Worm (Caenorhabditis elegans) whole organism, young adult: ENCODE results near the gene klp-6.
"Not testable (repeated sequence)": the region's sequence is repeated elsewhere in the genome, so short reads cannot be mapped to it uniquely, and the experiment has no call there.

Source experiments
- B0035.1 ChIP-seq: sonication (generic microtip); optimal IDR thresholded peaks from 2 replicates; lab custom pipeline; 2016; ENCODE audit warnings: missing genetic modification characterization, mild to moderate bottlenecking, missing compliant biosample characterization, missing genotype, missing genetic modification reagents
- C06A6.2 ChIP-seq: fragments of 200-800 bp; sonication (Bioruptor generic); conservative IDR thresholded peaks from 2 replicates; pipeline ENCODE4 v1.3.6; 2022; ENCODE audit warnings: missing genetic modification characterization, missing compliant biosample characterization
- F22D6.2 ChIP-seq: sonication (generic microtip); optimal IDR thresholded peaks from 2 replicates; lab custom pipeline; 2016; ENCODE audit warnings: mild to moderate bottlenecking, missing genetic modification characterization, missing compliant biosample characterization
- F52B5.7 ChIP-seq: sonication (generic microtip); optimal IDR thresholded peaks from 2 replicates; lab custom pipeline; 2016; ENCODE audit warnings: mild to moderate bottlenecking, missing genetic modification characterization, missing compliant biosample characterization
- F57C9.4 ChIP-seq: sonication (generic microtip); optimal IDR thresholded peaks from 2 replicates; lab custom pipeline; 2017; ENCODE audit warnings: mild to moderate bottlenecking, missing genetic modification characterization, missing compliant biosample characterization
- K12H6.12 ChIP-seq: fragments of 200-800 bp; sonication (Bioruptor generic); optimal IDR thresholded peaks from 2 replicates; lab custom pipeline; 2018; ENCODE audit warnings: mild to moderate bottlenecking, missing genetic modification characterization, missing compliant biosample characterization
- ZK185.1 ChIP-seq: sonication (generic microtip); optimal IDR thresholded peaks from 2 replicates; lab custom pipeline; 2016; ENCODE audit warnings: mild to moderate bottlenecking, missing genetic modification characterization, missing compliant biosample characterization; ENCODE audit not compliant: poor library complexity, severe bottlenecking
- akir-1 ChIP-seq: fragments of 200-800 bp; sonication (Bioruptor generic); optimal IDR thresholded peaks from 2 replicates; lab custom pipeline; 2018; ENCODE audit warnings: mild to moderate bottlenecking, missing genetic modification characterization, moderate library complexity, missing compliant biosample characterization
- aptf-2 ChIP-seq: fragments of 200-800 bp; sonication (Bioruptor generic); conservative IDR thresholded peaks from 2 replicates; pipeline ENCODE4 v1.3.6; 2022; ENCODE audit warnings: missing genetic modification reagents, missing genetic modification characterization, missing compliant biosample characterization
- aptf-3 ChIP-seq: fragments of 200-800 bp; sonication (Bioruptor generic); IDR thresholded peaks from 2 replicates; pipeline ENCODE4 v1.3.6; 2022; ENCODE audit warnings: missing genetic modification characterization, missing compliant biosample characterization
- atf-7 ChIP-seq: sonication (generic microtip); optimal IDR thresholded peaks from 2 replicates; lab custom pipeline; 2017; ENCODE audit warnings: mild to moderate bottlenecking, missing genetic modification characterization, missing compliant biosample characterization
- athp-1 ChIP-seq: sonication (generic microtip); optimal IDR thresholded peaks from 2 replicates; lab custom pipeline; 2017; ENCODE audit warnings: mild to moderate bottlenecking, missing genetic modification characterization, missing compliant biosample characterization
- attf-5 ChIP-seq: fragments of 200-800 bp; sonication (Bioruptor generic); optimal IDR thresholded peaks from 2 replicates; lab custom pipeline; 2018; ENCODE audit warnings: mild to moderate bottlenecking, missing genetic modification characterization, missing compliant biosample characterization
- attf-6 ChIP-seq: fragments of 200-800 bp; sonication (Bioruptor generic); IDR thresholded peaks from 2 replicates; pipeline ENCODE4 v1.3.6; 2022; ENCODE audit warnings: missing genetic modification reagents, missing genetic modification characterization, missing compliant biosample characterization
- cebp-1 ChIP-seq, 2 experiments: fragments of 200-800 bp in 1 of 2; sonication (Bioruptor generic) in 1 of 2; sonication (generic microtip) in 1 of 2; IDR thresholded peaks in 1 of 2; optimal IDR thresholded peaks in 1 of 2; 2 replicates each; pipeline versions ENCODE4 v1.3.6 to Lab custom; 2017 to 2022; ENCODE audit warnings: missing compliant biosample characterization in 2 of 2, missing genetic modification characterization in 2 of 2, mild to moderate bottlenecking in 1 of 2, missing genetic modification reagents in 1 of 2, moderate library complexity in 1 of 2
- chd-7 ChIP-seq: sonication (generic microtip); optimal IDR thresholded peaks from 2 replicates; lab custom pipeline; 2016; ENCODE audit warnings: mild to moderate bottlenecking, missing genetic modification characterization, moderate library complexity, missing compliant biosample characterization
- die-1 ChIP-seq: sonication (generic microtip); optimal IDR thresholded peaks from 2 replicates; lab custom pipeline; 2016; ENCODE audit warnings: missing genotype, mild to moderate bottlenecking, missing genetic modification characterization, missing compliant biosample characterization
- ets-4 ChIP-seq: fragments of 200-800 bp; sonication (Bioruptor generic); optimal IDR thresholded peaks from 2 replicates; lab custom pipeline; 2018; ENCODE audit warnings: mild to moderate bottlenecking, missing genetic modification characterization, missing compliant biosample characterization
- him-1 ChIP-seq: sonication (generic microtip); optimal IDR thresholded peaks from 2 replicates; lab custom pipeline; 2016; ENCODE audit warnings: missing genotype, missing genetic modification reagents, missing genetic modification characterization, missing compliant biosample characterization
- hlh-12 ChIP-seq: sonication (generic microtip); optimal IDR thresholded peaks from 2 replicates; lab custom pipeline; 2016; ENCODE audit warnings: missing genetic modification characterization, missing compliant biosample characterization
- hmg-1.2 ChIP-seq: fragments of 200-800 bp; sonication (Bioruptor generic); IDR thresholded peaks from 2 replicates; pipeline ENCODE4 v1.3.6; 2022; ENCODE audit warnings: missing genetic modification reagents, missing genetic modification characterization, missing compliant biosample characterization
- hmg-20 ChIP-seq: fragments of 200-800 bp; sonication (Bioruptor generic); IDR thresholded peaks from 2 replicates; pipeline ENCODE4 v1.3.6; 2022; ENCODE audit warnings: missing genetic modification reagents, missing genetic modification characterization, missing compliant biosample characterization
- let-607 ChIP-seq, 2 experiments: fragments of 200-800 bp in 1 of 2; sonication (Bioruptor generic) in 1 of 2; sonication (generic microtip) in 1 of 2; optimal IDR thresholded peaks; 2 replicates each; lab custom pipeline; 2016 to 2018; ENCODE audit warnings: mild to moderate bottlenecking in 2 of 2, missing compliant biosample characterization in 2 of 2, missing genetic modification characterization in 2 of 2, moderate library complexity in 2 of 2, missing genotype in 1 of 2
- lin-26 ChIP-seq: fragments of 200-800 bp; sonication (Bioruptor generic); IDR thresholded peaks from 2 replicates; pipeline ENCODE4 v1.3.6; 2022; ENCODE audit warnings: missing genetic modification reagents, missing genetic modification characterization, missing compliant biosample characterization
- lin-35 ChIP-seq, 3 experiments: fragments of 150-350 bp in 2 of 3; sonication (generic microtip) in 1 of 3; optimal IDR thresholded peaks; 2 replicates each; lab custom pipeline; 2014 to 2018; ENCODE audit warnings: missing biosample characterization in 3 of 3, missing genetic modification characterization in 3 of 3, missing genetic modification reagents in 3 of 3
- lsl-1 ChIP-seq: fragments of 200-800 bp; sonication (Bioruptor generic); optimal IDR thresholded peaks from 2 replicates; lab custom pipeline; 2018; ENCODE audit warnings: mild to moderate bottlenecking, missing genetic modification characterization, moderate library complexity, missing compliant biosample characterization
- lsy-27 ChIP-seq: sonication (generic microtip); optimal IDR thresholded peaks from 2 replicates; lab custom pipeline; 2017; ENCODE audit warnings: missing genetic modification characterization, mild to moderate bottlenecking, missing compliant biosample characterization, antibody characterized with exemption, missing genotype, borderline replicate concordance; ENCODE audit not compliant: insufficient read depth
- madf-10 ChIP-seq: sonication (generic microtip); optimal IDR thresholded peaks from 2 replicates; lab custom pipeline; 2016; ENCODE audit warnings: mild to moderate bottlenecking, missing genetic modification characterization, missing compliant biosample characterization
- madf-8 ChIP-seq: fragments of 200-800 bp; sonication (Bioruptor generic); conservative IDR thresholded peaks from 2 replicates; pipeline ENCODE4 v1.3.6; 2022; ENCODE audit warnings: missing genetic modification reagents, missing genetic modification characterization, missing compliant biosample characterization
- nhr-80 ChIP-seq: sonication (generic microtip); optimal IDR thresholded peaks from 2 replicates; lab custom pipeline; 2016; ENCODE audit warnings: missing genetic modification characterization, missing compliant biosample characterization
- pbrm-1 ChIP-seq: fragments of 200-800 bp; sonication (Bioruptor generic); IDR thresholded peaks from 2 replicates; pipeline ENCODE4 v1.3.6; 2022; ENCODE audit warnings: missing genetic modification reagents, missing genetic modification characterization, missing compliant biosample characterization
- rcor-1 ChIP-seq: fragments of 200-800 bp; sonication (Bioruptor generic); IDR thresholded peaks from 2 replicates; pipeline ENCODE4 v1.3.6; 2022; ENCODE audit warnings: missing genetic modification reagents, missing genetic modification characterization, missing compliant biosample characterization
- sea-2 ChIP-seq: fragments of 200-800 bp; sonication (Bioruptor generic); IDR thresholded peaks from 2 replicates; pipeline ENCODE4 v1.3.6; 2022; ENCODE audit warnings: missing genetic modification characterization, missing compliant biosample characterization
- snpc-4 ChIP-seq, 5 experiments: fragments of 150-350 bp in 1 of 5; sonication (generic microtip) in 4 of 5; optimal IDR thresholded peaks; 2 replicates each; lab custom pipeline; 2014 to 2018; ENCODE audit warnings: missing genetic modification characterization in 5 of 5, missing biosample characterization in 3 of 5, antibody characterized with exemption in 2 of 5, mild to moderate bottlenecking in 2 of 5, missing compliant biosample characterization in 2 of 5, missing genotype in 2 of 5, moderate library complexity in 2 of 5, missing genetic modification reagents in 1 of 5
- sptf-2 ChIP-seq: fragments of 200-800 bp; sonication (Bioruptor generic); optimal IDR thresholded peaks from 2 replicates; lab custom pipeline; 2018; ENCODE audit warnings: mild to moderate bottlenecking, missing genetic modification characterization, missing compliant biosample characterization
- tbp1 ChIP-seq: fragments of 200-800 bp; sonication (Bioruptor generic); optimal IDR thresholded peaks from 2 replicates; lab custom pipeline; 2018; ENCODE audit warnings: mild to moderate bottlenecking, missing genetic modification characterization, missing compliant biosample characterization
- zfh-2 ChIP-seq: fragments of 200-800 bp; sonication (Bioruptor generic); conservative IDR thresholded peaks from 2 replicates; pipeline ENCODE4 v1.3.6; 2022; ENCODE audit warnings: missing genetic modification reagents, missing genetic modification characterization, missing compliant biosample characterization
- ztf-18 ChIP-seq: sonication (generic microtip); optimal IDR thresholded peaks from 2 replicates; lab custom pipeline; 2016; ENCODE audit warnings: missing genotype, mild to moderate bottlenecking, missing genetic modification characterization, missing compliant biosample characterization
- ztf-25 ChIP-seq: fragments of 200-800 bp; sonication (Bioruptor generic); IDR thresholded peaks from 2 replicates; pipeline ENCODE4 v1.3.6; 2022; ENCODE audit warnings: missing genetic modification reagents, missing genetic modification characterization, missing compliant biosample characterization
- ztf-26 ChIP-seq: sonication (generic microtip); optimal IDR thresholded peaks from 2 replicates; lab custom pipeline; 2017; ENCODE audit warnings: missing genetic modification characterization, missing compliant biosample characterization
- ztf-6 ChIP-seq: fragments of 200-800 bp; sonication (Bioruptor generic); IDR thresholded peaks from 2 replicates; pipeline ENCODE4 v1.3.6; 2022; ENCODE audit warnings: missing genetic modification reagents, missing genetic modification characterization, missing compliant biosample characterization

The klp-6 gene

ce11 chrIII:5026366-5026765, 4.4 kb upstream of the klp-6 start:
- TF ChIP-seq B0035.1 (tag; lab: Kevin White, UChicago) (no peak), cebp-1 (GFP tag; IDR thresholded peaks at IDR 0.05; lab: Robert Waterston, UW) (no peak), cebp-1 (tag; optimal IDR thresholded peaks at IDR 0.05; lab: Kevin White, UChicago) (peak; percentile 64)

ce11 chrIII:5027219-5027618, 3.5 kb upstream of the klp-6 start:
- TF ChIP-seq lin-35 (GFP tag; optimal IDR thresholded peaks at IDR 0.05; lab: Kevin White, UChicago) = no peak
- TF ChIP-seq hmg-20 = 0 out of 2 replicates have a peak, but pooled peaks have one; percentile 14
- TF ChIP-seq atf-7 (tag; lab: Kevin White, UChicago) = peak; percentile 22
- TF ChIP-seq hmg-1.2 (GFP tag; lab: Robert Waterston, UW) = 0 out of 2 replicates have a peak, but pooled peaks have one; percentile 3
- no peak for TF ChIP-seq sptf-2 (GFP tag; lab: Kevin White, UChicago)

- TF ChIP-seq F52B5.7 (tag; lab: Kevin White, UChicago) (peak; percentile 83), him-1 (tag; lab: Kevin White, UChicago) (peak; percentile 55), pbrm-1 (GFP tag; lab: Robert Waterston, UW) (peak; percentile 87), ets-4 (GFP tag; lab: Kevin White, UChicago) (peak; percentile 55), lin-26 (GFP tag; lab: Robert Waterston, UW) (peak; percentile 91), madf-10 (tag; lab: Kevin White, UChicago) (peak; percentile 71), ztf-26 (peak; percentile 78), aptf-3 (GFP tag; lab: Robert Waterston, UW) (peak; percentile 79; the same call in 1 of the 2 replicates), hlh-12 (peak; percentile 8), ztf-6 (GFP tag; lab: Robert Waterston, UW) (peak; percentile 23; the same call in 1 of the 2 replicates), ztf-18 (tag; lab: Kevin White, UChicago) (peak; percentile 87), nhr-80 (tag; lab: Kevin White, UChicago) (peak; percentile 89), attf-5 (GFP tag; lab: Kevin White, UChicago) (peak; percentile 71), ZK185.1 (peak; percentile 84), cebp-1 (GFP tag; IDR thresholded peaks at IDR 0.05; lab: Robert Waterston, UW) (0 out of 2 replicates have a peak, but pooled peaks have one; percentile 45), let-607 (tag; optimal IDR thresholded peaks at IDR 0.05; lab: Kevin White, UChicago) (peak in 1 of 2 experiments; percentile 59), rcor-1 (GFP tag; lab: Robert Waterston, UW) (peak; percentile 93), chd-7 (peak; percentile 79), zfh-2 (GFP tag; lab: Robert Waterston, UW) (peak; percentile 96), akir-1 (GFP tag; lab: Kevin White, UChicago) (peak; percentile 39), madf-8 (GFP tag; lab: Robert Waterston, UW) (0 out of 2 replicates have a peak, but pooled peaks have one; percentile 27), F57C9.4 (peak; percentile 21), athp-1 (tag; lab: Kevin White, UChicago) (peak; percentile 46), F22D6.2 (tag; lab: Kevin White, UChicago) (peak; percentile 50), C06A6.2 (GFP tag; lab: Robert Waterston, UW) (peak; percentile 72; the same call in 1 of the 2 replicates), die-1 (peak; percentile 48), lsy-27 (tag; lab: Kevin White, UChicago) (peak; percentile 39), lsl-1 (GFP tag; lab: Kevin White, UChicago) (peak; percentile 55), hmg-1.2 (GFP tag; lab: Robert Waterston, UW) (peak; percentile 80), snpc-4 (GFP tag; optimal IDR thresholded peaks at IDR 0.05; lab: Kevin White, UChicago) (peak; percentile 46), snpc-4 (tag; optimal IDR thresholded peaks at IDR 0.05; lab: Kevin White, UChicago) (peak in 1 of 4 experiments; percentile 64), ztf-25 (0 out of 2 replicates have a peak, but pooled peaks have one; percentile 17), sea-2 (GFP tag; lab: Robert Waterston, UW) (peak; percentile 84), K12H6.12 (tag; lab: Kevin White, UChicago) (peak; percentile 93), aptf-2 (peak; percentile 55; the same call in 1 of the 2 replicates), tbp1 (GFP tag; lab: Kevin White, UChicago) (peak; percentile 85), attf-6 (GFP tag; lab: Robert Waterston, UW) (0 out of 2 replicates have a peak, but pooled peaks have one; percentile 57)
- not testable (repeated sequence) for TF ChIP-seq cebp-1 (tag; optimal IDR thresholded peaks at IDR 0.05; lab: Kevin White, UChicago)
These were observed 677 bp downstream of the klp-6 start for ce11 chrIII:5031375-5031836.
